Worm (Caenorhabditis elegans) whole organism, late embryonic: ENCODE data around the gene nlp-36.

ENCODE experiments used
- C38D4.7 ChIP-seq: fragments of 200-800 bp; sonication (Bioruptor generic); optimal IDR thresholded peaks from 2 replicates; lab custom pipeline; 2018; ENCODE audit warnings: mild to moderate bottlenecking, missing genetic modification characterization, moderate library complexity, missing compliant biosample characterization
- K09A11.1 ChIP-seq: sonication (generic microtip); optimal IDR thresholded peaks from 2 replicates; lab custom pipeline; 2017; ENCODE audit warnings: antibody characterized with exemption, mild to moderate bottlenecking, missing genetic modification characterization, missing compliant biosample characterization; ENCODE audit not compliant: insufficient read depth
- T23F11.4 ChIP-seq: fragments of 200-800 bp; sonication (Bioruptor generic); optimal IDR thresholded peaks from 2 replicates; lab custom pipeline; 2018; ENCODE audit warnings: mild to moderate bottlenecking, missing genetic modification characterization, missing compliant biosample characterization
- Y22D7AL.16 ChIP-seq: sonication (generic microtip); optimal IDR thresholded peaks from 2 replicates; lab custom pipeline; 2016; ENCODE audit warnings: missing genetic modification characterization, missing compliant biosample characterization
- ahr-1 ChIP-seq: sonication (generic microtip); optimal IDR thresholded peaks from 2 replicates; lab custom pipeline; 2016; ENCODE audit warnings: missing genetic modification characterization, missing compliant biosample characterization
- ceh-14 ChIP-seq: sonication (generic microtip); optimal IDR thresholded peaks from 2 replicates; lab custom pipeline; 2016; ENCODE audit warnings: missing genotype, missing genetic modification characterization, missing compliant biosample characterization
- ceh-18 ChIP-seq: sonication (generic microtip); optimal IDR thresholded peaks from 2 replicates; lab custom pipeline; 2016; ENCODE audit warnings: missing genetic modification characterization, missing compliant biosample characterization
- ceh-19 ChIP-seq: fragments of 200-800 bp; sonication (Bioruptor generic); optimal IDR thresholded peaks from 2 replicates; lab custom pipeline; 2018; ENCODE audit warnings: mild to moderate bottlenecking, missing genetic modification characterization, missing compliant biosample characterization
- ceh-2 ChIP-seq: sonication (generic microtip); optimal IDR thresholded peaks from 2 replicates; lab custom pipeline; 2016; ENCODE audit warnings: missing genotype, missing genetic modification characterization, missing compliant biosample characterization
- ceh-22 ChIP-seq: sonication (generic microtip); optimal IDR thresholded peaks from 2 replicates; lab custom pipeline; 2017; ENCODE audit warnings: missing biosample characterization, missing genetic modification characterization
- ceh-24 ChIP-seq: sonication (generic microtip); optimal IDR thresholded peaks from 2 replicates; lab custom pipeline; 2016; ENCODE audit warnings: mild to moderate bottlenecking, missing genetic modification characterization, missing compliant biosample characterization
- ceh-30 ChIP-seq: fragments of 150-350 bp; optimal IDR thresholded peaks from 2 replicates; lab custom pipeline; 2014; ENCODE audit warnings: missing biosample characterization, missing genetic modification characterization
- ceh-31 ChIP-seq: sonication (generic microtip); optimal IDR thresholded peaks from 2 replicates; lab custom pipeline; 2016; ENCODE audit warnings: missing genetic modification characterization, missing compliant biosample characterization
- ceh-34 ChIP-seq: sonication (generic microtip); optimal IDR thresholded peaks from 2 replicates; lab custom pipeline; 2016; ENCODE audit warnings: mild to moderate bottlenecking, missing genetic modification characterization, missing compliant biosample characterization
- ceh-6 ChIP-seq: fragments of 200-800 bp; sonication (Bioruptor generic); optimal IDR thresholded peaks from 2 replicates; lab custom pipeline; 2018; ENCODE audit warnings: mild to moderate bottlenecking, missing genetic modification characterization, missing compliant biosample characterization
- ceh-9 ChIP-seq: sonication (generic microtip); optimal IDR thresholded peaks from 2 replicates; lab custom pipeline; 2016; ENCODE audit warnings: mild to moderate bottlenecking, missing genetic modification characterization, inconsistent platforms, missing compliant biosample characterization
- che-1 ChIP-seq: sonication (generic microtip); optimal IDR thresholded peaks from 2 replicates; lab custom pipeline; 2016; ENCODE audit warnings: mild to moderate bottlenecking, missing genetic modification characterization, missing compliant biosample characterization
- dmd-4 ChIP-seq: sonication (generic microtip); optimal IDR thresholded peaks from 2 replicates; lab custom pipeline; 2016; ENCODE audit warnings: borderline replicate concordance, missing genetic modification characterization, missing compliant biosample characterization
- elt-2 ChIP-seq: sonication (generic microtip); optimal IDR thresholded peaks from 2 replicates; lab custom pipeline; 2016; ENCODE audit warnings: missing genetic modification reagents, missing genetic modification characterization, missing compliant biosample characterization
- elt-4 ChIP-seq: sonication (generic microtip); optimal IDR thresholded peaks from 2 replicates; lab custom pipeline; 2016; ENCODE audit warnings: missing genetic modification characterization, missing compliant biosample characterization
- eyg-1 ChIP-seq: sonication (generic microtip); optimal IDR thresholded peaks from 2 replicates; lab custom pipeline; 2016; ENCODE audit warnings: missing genotype, missing genetic modification characterization, missing compliant biosample characterization
- fkh-6 ChIP-seq: sonication (generic microtip); optimal IDR thresholded peaks from 2 replicates; lab custom pipeline; 2016; ENCODE audit warnings: missing genetic modification characterization, missing compliant biosample characterization
- gmeb-2 ChIP-seq: sonication (generic microtip); optimal IDR thresholded peaks from 2 replicates; lab custom pipeline; 2016; ENCODE audit warnings: missing genetic modification characterization, inconsistent platforms, missing compliant biosample characterization
- hlh-13 ChIP-seq: fragments of 200-800 bp; sonication (Bioruptor generic); optimal IDR thresholded peaks from 2 replicates; lab custom pipeline; 2018; ENCODE audit warnings: mild to moderate bottlenecking, missing genetic modification characterization, missing compliant biosample characterization
- hlh-30 ChIP-seq: sonication (generic microtip); optimal IDR thresholded peaks from 2 replicates; lab custom pipeline; 2017; ENCODE audit warnings: antibody characterized with exemption, missing genetic modification characterization, missing compliant biosample characterization; ENCODE audit not compliant: insufficient read depth
- lim-6 ChIP-seq: sonication (generic microtip); optimal IDR thresholded peaks from 2 replicates; lab custom pipeline; 2016; ENCODE audit warnings: missing genetic modification characterization, missing compliant biosample characterization
- lin-11 ChIP-seq: fragments of 200-800 bp; sonication (Bioruptor generic); optimal IDR thresholded peaks from 2 replicates; lab custom pipeline; 2018; ENCODE audit warnings: mild to moderate bottlenecking, missing genetic modification characterization, missing compliant biosample characterization
- mec-3 ChIP-seq: sonication (generic microtip); optimal IDR thresholded peaks from 2 replicates; lab custom pipeline; 2016; ENCODE audit warnings: borderline replicate concordance, missing genetic modification characterization, missing compliant biosample characterization
- nfya-1 ChIP-seq: sonication (generic microtip); optimal IDR thresholded peaks from 2 replicates; lab custom pipeline; 2017; ENCODE audit warnings: missing genetic modification characterization, mild to moderate bottlenecking, missing compliant biosample characterization, antibody characterized with exemption, moderate library complexity
- nhr-11 ChIP-seq: fragments of 150-350 bp; optimal IDR thresholded peaks from 2 replicates; lab custom pipeline; 2014; ENCODE audit warnings: missing biosample characterization, missing genetic modification characterization
- nhr-232 ChIP-seq: sonication (generic microtip); optimal IDR thresholded peaks from 2 replicates; lab custom pipeline; 2016; ENCODE audit warnings: missing genetic modification characterization, missing compliant biosample characterization
- npax-4 ChIP-seq: sonication (generic microtip); optimal IDR thresholded peaks from 2 replicates; lab custom pipeline; 2016; ENCODE audit warnings: missing genetic modification characterization, missing compliant biosample characterization
- pag-3 ChIP-seq: sonication (generic microtip); optimal IDR thresholded peaks from 2 replicates; lab custom pipeline; 2016; ENCODE audit warnings: missing compliant biosample characterization, missing genetic modification characterization, borderline replicate concordance
- pat-9 ChIP-seq: fragments of 200-800 bp; sonication (Bioruptor generic); optimal IDR thresholded peaks from 2 replicates; lab custom pipeline; 2018; ENCODE audit warnings: mild to moderate bottlenecking, missing genetic modification characterization, moderate library complexity, missing compliant biosample characterization
- pax-1 ChIP-seq: fragments of 150-350 bp; optimal IDR thresholded peaks from 2 replicates; lab custom pipeline; 2014; ENCODE audit warnings: missing biosample characterization, missing genetic modification characterization
- pha-2 ChIP-seq: sonication (generic microtip); optimal IDR thresholded peaks from 2 replicates; lab custom pipeline; 2017; ENCODE audit warnings: mild to moderate bottlenecking, missing genetic modification characterization, missing compliant biosample characterization
- pha-4 ChIP-seq: fragments of 150-350 bp; optimal IDR thresholded peaks from 2 replicates; lab custom pipeline; 2018; ENCODE audit warnings: missing biosample characterization, missing genetic modification reagents, missing genetic modification characterization
- pqm-1 ChIP-seq: sonication (generic microtip); optimal IDR thresholded peaks from 2 replicates; lab custom pipeline; 2016; ENCODE audit warnings: missing genetic modification characterization, missing compliant biosample characterization
- pros-1 ChIP-seq: fragments of 150-350 bp; optimal IDR thresholded peaks from 2 replicates; lab custom pipeline; 2014; ENCODE audit warnings: missing biosample characterization, missing genetic modification reagents, missing genetic modification characterization
- ref-2 ChIP-seq: sonication (generic microtip); optimal IDR thresholded peaks from 2 replicates; lab custom pipeline; 2016; ENCODE audit warnings: missing genetic modification characterization, missing compliant biosample characterization
- rnt-1 ChIP-seq: sonication (generic microtip); optimal IDR thresholded peaks from 2 replicates; lab custom pipeline; 2016; ENCODE audit warnings: missing genetic modification characterization, missing compliant biosample characterization
- tbx-2 ChIP-seq: sonication (generic microtip); optimal IDR thresholded peaks from 2 replicates; lab custom pipeline; 2016; ENCODE audit warnings: missing genetic modification characterization, missing compliant biosample characterization
- unc-42 ChIP-seq: sonication (generic microtip); optimal IDR thresholded peaks from 2 replicates; lab custom pipeline; 2016; ENCODE audit warnings: missing genotype, missing genetic modification characterization, missing compliant biosample characterization
- unc-86 ChIP-seq: sonication (generic microtip); optimal IDR thresholded peaks from 2 replicates; lab custom pipeline; 2016; ENCODE audit warnings: missing genetic modification characterization, missing compliant biosample characterization
- zip-5 ChIP-seq: sonication (generic microtip); optimal IDR thresholded peaks from 2 replicates; lab custom pipeline; 2016; ENCODE audit warnings: missing genetic modification characterization, missing compliant biosample characterization

The nlp-36 gene

ce11 chrIII:9494209-9494608, 5.7 kb downstream of the nlp-36 start:
- no peak for TF ChIP-seq pros-1
- TF ChIP-seq lim-6 (tag; lab: Kevin White, UChicago): no peak
- no peak for TF ChIP-seq ceh-14 (tag; lab: Kevin White, UChicago)
- TF ChIP-seq nfya-1 (tag; lab: Kevin White, UChicago): no peak
- no peak for TF ChIP-seq elt-4 (tag; lab: Kevin White, UChicago)
- no peak for TF ChIP-seq mec-3 (tag; lab: Kevin White, UChicago)
- TF ChIP-seq nhr-232 (tag; lab: Kevin White, UChicago): no peak
- no peak for TF ChIP-seq lin-11
- no peak for TF ChIP-seq ceh-2 (tag; lab: Kevin White, UChicago)
- TF ChIP-seq pha-4 (tag; lab: Kevin White, UChicago): no peak
- TF ChIP-seq ceh-19: no peak
- TF ChIP-seq Y22D7AL.16 (tag; lab: Kevin White, UChicago): no peak
- TF ChIP-seq ceh-6: no peak
- no peak for TF ChIP-seq dmd-4 (tag; lab: Kevin White, UChicago)
- TF ChIP-seq ceh-31 (tag; lab: Kevin White, UChicago): no peak
- TF ChIP-seq rnt-1 (tag; lab: Kevin White, UChicago): no peak
- TF ChIP-seq eyg-1 (tag; lab: Kevin White, UChicago): no peak
- TF ChIP-seq zip-5 (tag; lab: Kevin White, UChicago): no peak
- no peak for TF ChIP-seq ceh-18

- TF ChIP-seq npax-4 (no peak), ceh-30 (tag; lab: Kevin White, UChicago) (no peak), ceh-34 (tag; lab: Kevin White, UChicago) (no peak), Y22D7AL.16 (tag; lab: Kevin White, UChicago) (no peak), ceh-18 (no peak), hlh-13 (GFP tag; lab: Kevin White, UChicago) (no peak), gmeb-2 (tag; lab: Kevin White, UChicago) (no peak), eyg-1 (tag; lab: Kevin White, UChicago) (no peak), nhr-232 (tag; lab: Kevin White, UChicago) (no peak), pha-2 (no peak), zip-5 (tag; lab: Kevin White, UChicago) (no peak), lin-11 (no peak), pag-3 (tag; lab: Kevin White, UChicago) (no peak), pqm-1 (no peak), ceh-22 (no peak), ceh-6 (no peak), unc-86 (tag; lab: Kevin White, UChicago) (no peak), ahr-1 (no peak), ref-2 (tag; lab: Kevin White, UChicago) (no peak)
- TF ChIP-seq, all 69 proteins: peak for 0
Observed at ce11 chrIII:9496083-9496482, 7.6 kb downstream of the nlp-36 start.

- TF ChIP-seq ahr-1 (no peak), ceh-34 (tag; lab: Kevin White, UChicago) (no peak), npax-4 (no peak), nhr-232 (tag; lab: Kevin White, UChicago) (no peak), pat-9 (tag; lab: Kevin White, UChicago) (no peak), ceh-31 (tag; lab: Kevin White, UChicago) (no peak), nhr-11 (no peak), tbx-2 (tag; lab: Kevin White, UChicago) (no peak), pax-1 (no peak)
Observed at ce11 chrIII:9497412-9497811, 8.9 kb downstream of the nlp-36 start.

- TF ChIP-seq gmeb-2 (tag; lab: Kevin White, UChicago) (no peak), fkh-6 (tag; lab: Kevin White, UChicago) (no peak), K09A11.1 (tag; lab: Kevin White, UChicago) (no peak), elt-2 (tag; lab: Kevin White, UChicago) (no peak), C38D4.7 (GFP tag; lab: Kevin White, UChicago) (no peak), ceh-9 (tag; lab: Kevin White, UChicago) (no peak), ahr-1 (no peak), ceh-24 (tag; lab: Kevin White, UChicago) (no peak), unc-86 (tag; lab: Kevin White, UChicago) (no peak), che-1 (tag; lab: Kevin White, UChicago) (no peak), T23F11.4 (GFP tag; lab: Kevin White, UChicago) (no peak), mec-3 (tag; lab: Kevin White, UChicago) (no peak), lim-6 (tag; lab: Kevin White, UChicago) (no peak), ref-2 (tag; lab: Kevin White, UChicago) (no peak), unc-42 (no peak), hlh-30 (tag; lab: Kevin White, UChicago) (no peak)
Observed at ce11 chrIII:9500267-9500666, 11.7 kb downstream of the nlp-36 start, which contains the start of gene sod-4. sod-4 (minus strand) TSS chrIII:9500375.
